Worm (Caenorhabditis elegans) whole organism, L3 larva: Measurements from ENCODE around the gene C33C12.4.

Experiments used
- R02D3.7 ChIP-seq: fragments of 150-350 bp; optimal IDR thresholded peaks from 2 replicates; lab custom pipeline; 2014; ENCODE audit warnings: missing biosample characterization, missing genetic modification characterization
- ZK546.5 ChIP-seq: sonication (generic microtip); optimal IDR thresholded peaks from 2 replicates; lab custom pipeline; 2017; ENCODE audit warnings: missing biosample characterization, missing genetic modification characterization
- aly-2 ChIP-seq: fragments of 150-350 bp; optimal IDR thresholded peaks from 2 replicates; lab custom pipeline; 2014; ENCODE audit warnings: missing biosample characterization, missing genetic modification characterization
- ama-1 ChIP-seq: fragments of 150-350 bp; optimal IDR thresholded peaks from 2 replicates; lab custom pipeline; 2018
- ceh-28 ChIP-seq: fragments of 150-350 bp; optimal IDR thresholded peaks from 2 replicates; lab custom pipeline; 2014; ENCODE audit warnings: missing biosample characterization, missing genetic modification reagents, missing genetic modification characterization
- ceh-9 ChIP-seq: sonication (generic microtip); optimal IDR thresholded peaks from 2 replicates; lab custom pipeline; 2018; ENCODE audit warnings: missing biosample characterization, missing genetic modification characterization
- daf-12 ChIP-seq: fragments of 150-350 bp; optimal IDR thresholded peaks from 2 replicates; lab custom pipeline; 2014; ENCODE audit warnings: missing biosample characterization, missing genetic modification reagents, missing genetic modification characterization
- elt-1 ChIP-seq: fragments of 150-350 bp; optimal IDR thresholded peaks from 2 replicates; lab custom pipeline; 2014; ENCODE audit warnings: missing biosample characterization, missing genetic modification characterization
- elt-2 ChIP-seq: sonication (generic microtip); optimal IDR thresholded peaks from 2 replicates; lab custom pipeline; 2016; ENCODE audit warnings: missing genetic modification reagents, mild to moderate bottlenecking, missing genetic modification characterization, missing compliant biosample characterization
- elt-3 ChIP-seq, 3 experiments: fragments of 150-350 bp in 1 of 3; sonication (generic microtip) in 2 of 3; optimal IDR thresholded peaks; 2 replicates in 2 of 3; 4 replicates in 1 of 3; lab custom pipeline; 2014 to 2017; ENCODE audit warnings: missing biosample characterization in 3 of 3, missing genetic modification characterization in 3 of 3
- eor-1 ChIP-seq, 2 experiments: fragments of 150-350 bp; optimal IDR thresholded peaks; 2 replicates each; lab custom pipeline; 2014 to 2018; ENCODE audit warnings: missing biosample characterization in 2 of 2, missing genetic modification characterization in 2 of 2
- fkh-10 ChIP-seq: sonication (generic microtip); optimal IDR thresholded peaks from 2 replicates; lab custom pipeline; 2017; ENCODE audit warnings: missing biosample characterization, missing genetic modification reagents, missing genetic modification characterization
- fkh-2 ChIP-seq: fragments of 150-350 bp; optimal IDR thresholded peaks from 2 replicates; lab custom pipeline; 2014; ENCODE audit warnings: missing biosample characterization, missing genetic modification reagents, missing genetic modification characterization
- fos-1 ChIP-seq: fragments of 150-350 bp; optimal IDR thresholded peaks from 2 replicates; lab custom pipeline; 2014; ENCODE audit warnings: missing biosample characterization, missing genetic modification characterization
- hmg-11 ChIP-seq: sonication (generic microtip); optimal IDR thresholded peaks from 2 replicates; lab custom pipeline; 2016; ENCODE audit warnings: missing genetic modification characterization, missing compliant biosample characterization
- lin-15B ChIP-seq: fragments of 150-350 bp; optimal IDR thresholded peaks from 2 replicates; lab custom pipeline; 2014; ENCODE audit warnings: missing biosample characterization, missing genetic modification characterization
- lin-39 ChIP-seq: fragments of 150-350 bp; optimal IDR thresholded peaks from 2 replicates; lab custom pipeline; 2018; ENCODE audit warnings: missing biosample characterization, missing genetic modification reagents, missing genetic modification characterization
- lsy-12 ChIP-seq: sonication (generic microtip); optimal IDR thresholded peaks from 2 replicates; lab custom pipeline; 2016; ENCODE audit warnings: mild to moderate bottlenecking, missing genetic modification characterization, missing compliant biosample characterization
- mdl-1 ChIP-seq: fragments of 150-350 bp; optimal IDR thresholded peaks from 2 replicates; lab custom pipeline; 2014; ENCODE audit warnings: missing biosample characterization, missing genetic modification characterization
- mml-1 ChIP-seq: fragments of 150-350 bp; sonication (generic microtip); optimal IDR thresholded peaks from 3 replicates; lab custom pipeline; 2014; ENCODE audit warnings: missing biosample characterization, missing genetic modification characterization
- nfya-1 ChIP-seq: sonication (generic microtip); optimal IDR thresholded peaks from 2 replicates; lab custom pipeline; 2017; ENCODE audit warnings: missing genetic modification characterization, mild to moderate bottlenecking, missing compliant biosample characterization, antibody characterized with exemption, moderate library complexity; ENCODE audit not compliant: insufficient read depth
- nhr-11 ChIP-seq: fragments of 150-350 bp; optimal IDR thresholded peaks from 2 replicates; lab custom pipeline; 2014; ENCODE audit warnings: missing biosample characterization, missing genetic modification characterization
- nhr-12 ChIP-seq: fragments of 150-350 bp; optimal IDR thresholded peaks from 2 replicates; lab custom pipeline; 2014; ENCODE audit warnings: missing biosample characterization, missing genetic modification characterization
- nhr-23 ChIP-seq: fragments of 150-350 bp; optimal IDR thresholded peaks from 2 replicates; lab custom pipeline; 2014; ENCODE audit warnings: missing biosample characterization, missing genetic modification reagents, missing genetic modification characterization
- nhr-28 ChIP-seq: fragments of 150-350 bp; optimal IDR thresholded peaks from 2 replicates; lab custom pipeline; 2014; ENCODE audit warnings: missing biosample characterization, missing genetic modification characterization
- nhr-43 ChIP-seq: sonication (generic microtip); optimal IDR thresholded peaks from 2 replicates; lab custom pipeline; 2016; ENCODE audit warnings: mild to moderate bottlenecking, missing genetic modification characterization, missing compliant biosample characterization; ENCODE audit not compliant: poor library complexity, severe bottlenecking
- nhr-67 ChIP-seq: fragments of 150-350 bp; optimal IDR thresholded peaks from 2 replicates; lab custom pipeline; 2014; ENCODE audit warnings: missing biosample characterization, missing genetic modification characterization
- nhr-76 ChIP-seq: fragments of 150-350 bp; sonication (generic microtip); optimal IDR thresholded peaks from 5 replicates; lab custom pipeline; 2014; ENCODE audit warnings: missing biosample characterization, missing genetic modification characterization
- nhr-77 ChIP-seq: fragments of 150-350 bp; optimal IDR thresholded peaks from 2 replicates; lab custom pipeline; 2014; ENCODE audit warnings: missing biosample characterization, missing genetic modification characterization
- pha-4 ChIP-seq: fragments of 150-350 bp; optimal IDR thresholded peaks from 2 replicates; lab custom pipeline; 2014; ENCODE audit warnings: missing biosample characterization, missing genetic modification reagents, missing genetic modification characterization
- pqm-1 ChIP-seq: fragments of 150-350 bp; optimal IDR thresholded peaks from 2 replicates; lab custom pipeline; 2017; ENCODE audit warnings: missing biosample characterization, missing genetic modification characterization, inconsistent platforms
- sea-2 ChIP-seq: fragments of 150-350 bp; sonication (generic microtip); optimal IDR thresholded peaks from 4 replicates; lab custom pipeline; 2014; ENCODE audit warnings: missing biosample characterization, missing genetic modification reagents, missing genetic modification characterization
- skn-1 ChIP-seq: fragments of 150-350 bp; optimal IDR thresholded peaks from 2 replicates; lab custom pipeline; 2014; ENCODE audit warnings: missing biosample characterization, missing genetic modification characterization
- snpc-4 ChIP-seq: fragments of 150-350 bp; optimal IDR thresholded peaks from 2 replicates; lab custom pipeline; 2014; ENCODE audit warnings: missing biosample characterization, missing genetic modification characterization
- tbx-2 ChIP-seq: sonication (generic microtip); optimal IDR thresholded peaks from 2 replicates; lab custom pipeline; 2016; ENCODE audit warnings: mild to moderate bottlenecking, missing genetic modification characterization, missing compliant biosample characterization
- unc-39 ChIP-seq: sonication (generic microtip); optimal IDR thresholded peaks from 4 replicates; lab custom pipeline; 2017; ENCODE audit warnings: missing biosample characterization, missing genetic modification characterization
- zag-1 ChIP-seq: fragments of 150-350 bp; optimal IDR thresholded peaks from 2 replicates; lab custom pipeline; 2014; ENCODE audit warnings: missing biosample characterization, missing genetic modification characterization
- ztf-11 ChIP-seq: fragments of 150-350 bp; optimal IDR thresholded peaks from 2 replicates; lab custom pipeline; 2014; ENCODE audit warnings: missing biosample characterization, missing genetic modification characterization
- ztf-4 ChIP-seq: fragments of 150-350 bp; optimal IDR thresholded peaks from 2 replicates; lab custom pipeline; 2014; ENCODE audit warnings: missing biosample characterization, missing genetic modification characterization

The C33C12.4 gene

DNA sequence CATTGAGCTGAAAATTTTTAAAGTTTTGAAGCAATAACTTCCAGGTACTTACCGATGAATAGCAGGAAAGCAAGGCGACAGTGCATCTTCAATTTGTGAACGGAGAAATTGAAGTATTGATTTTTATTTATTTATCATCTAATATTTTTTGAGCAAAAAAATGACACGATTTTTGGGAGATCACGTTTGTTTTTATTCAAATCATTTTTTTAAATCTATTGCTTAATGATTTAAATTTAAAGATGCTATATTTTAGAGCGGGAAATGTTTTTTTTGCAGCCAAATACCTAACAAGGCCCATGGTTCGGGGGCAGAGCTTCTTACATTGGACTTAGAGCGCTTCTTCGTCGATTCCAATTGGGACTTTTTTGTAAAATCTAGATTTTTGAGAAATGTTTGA is at the start of gene C33C12.4:
TSS of gene C33C12.4 (minus strand) at position 101 of the 400 bp plus-strand sequence.
- TF ChIP-seq nhr-67 = no peak
- no peak for TF ChIP-seq eor-1 (tag; optimal IDR thresholded peaks at IDR 0.05; lab: Kevin White, UChicago)
- no peak for TF ChIP-seq aly-2 (tag; lab: Kevin White, UChicago)
- no peak for TF ChIP-seq zag-1
- no peak for TF ChIP-seq fkh-10 (GFP tag; lab: Kevin White, UChicago)
- TF ChIP-seq elt-2 (tag; lab: Kevin White, UChicago) = no peak
- TF ChIP-seq pha-4 (tag; lab: Kevin White, UChicago) = no peak
- TF ChIP-seq pqm-1 = no peak
- no peak for TF ChIP-seq ama-1 (lab: Kevin White, UChicago)
- no peak for TF ChIP-seq unc-39 (tag; lab: Kevin White, UChicago)
- no peak for TF ChIP-seq nhr-12
- no peak for TF ChIP-seq daf-12 (tag; lab: Kevin White, UChicago)
- no peak for TF ChIP-seq fkh-2 (tag; lab: Kevin White, UChicago)
- no peak for TF ChIP-seq sea-2 (GFP tag; lab: Kevin White, UChicago)
- no peak for TF ChIP-seq nhr-76 (tag; lab: Kevin White, UChicago)
- no peak for TF ChIP-seq snpc-4 (tag; lab: Kevin White, UChicago)
- TF ChIP-seq nfya-1 (tag; lab: Kevin White, UChicago) = no peak
- no peak for TF ChIP-seq hmg-11
- TF ChIP-seq nhr-23 (tag; lab: Kevin White, UChicago) = no peak
- TF ChIP-seq fos-1 (tag; lab: Kevin White, UChicago) = no peak

ce11 chrII:2215512-2215911 is 49.2 kb upstream of the C33C12.4 start:
- TF ChIP-seq nhr-43 (tag; lab: Kevin White, UChicago) (no peak), elt-2 (tag; lab: Kevin White, UChicago) (no peak), snpc-4 (tag; lab: Kevin White, UChicago) (no peak), nhr-23 (tag; lab: Kevin White, UChicago) (no peak), elt-1 (tag; lab: Kevin White, UChicago) (no peak), nhr-77 (tag; lab: Kevin White, UChicago) (no peak), zag-1 (no peak), lsy-12 (tag; lab: Kevin White, UChicago) (no peak), ztf-4 (tag; lab: Kevin White, UChicago) (no peak), sea-2 (GFP tag; lab: Kevin White, UChicago) (no peak), pqm-1 (no peak), pha-4 (tag; lab: Kevin White, UChicago) (no peak), ama-1 (lab: Kevin White, UChicago) (no peak), nhr-76 (tag; lab: Kevin White, UChicago) (no peak)

DNA sequence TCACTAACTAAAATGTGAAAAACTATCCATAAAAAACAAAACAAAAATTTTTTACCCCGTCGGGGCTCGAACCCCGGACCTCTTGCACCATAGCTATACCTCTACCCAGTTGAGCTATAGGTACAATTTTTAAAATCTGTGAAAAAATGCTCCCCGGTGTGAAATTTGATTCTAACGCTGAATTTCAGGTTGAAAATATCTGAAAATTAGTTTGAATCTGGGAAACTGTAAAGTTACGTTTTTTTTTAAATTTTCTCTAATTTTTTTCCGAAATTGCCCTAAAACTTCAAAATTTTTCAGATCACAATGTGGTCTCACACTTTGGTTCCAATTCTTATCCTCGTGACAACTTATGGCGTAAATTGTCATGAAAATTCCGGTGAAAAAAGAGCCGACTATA is 41.5 kb upstream of the C33C12.4 start, which contains the start of gene Y59C2A.1:
TSS of gene Y59C2A.1 (plus strand) at position 301 of the 400 bp plus-strand sequence.
- TF ChIP-seq fkh-10 (GFP tag; lab: Kevin White, UChicago) = no peak
- no peak for TF ChIP-seq elt-1 (tag; lab: Kevin White, UChicago)
- no peak for TF ChIP-seq elt-3 (tag; optimal IDR thresholded peaks at IDR 0.05; lab: Kevin White, UChicago)
- TF ChIP-seq ceh-9 (tag; lab: Kevin White, UChicago) = no peak
- TF ChIP-seq lin-15B (tag; lab: Kevin White, UChicago) = no peak
- TF ChIP-seq nhr-28 (tag; lab: Kevin White, UChicago) = no peak
- TF ChIP-seq nfya-1 (tag; lab: Kevin White, UChicago) = no peak
- no peak for TF ChIP-seq ZK546.5 (tag; lab: Kevin White, UChicago)
- no peak for TF ChIP-seq nhr-11 (tag; lab: Kevin White, UChicago)
- no peak for TF ChIP-seq lsy-12 (tag; lab: Kevin White, UChicago)
- no peak for TF ChIP-seq tbx-2 (tag; lab: Kevin White, UChicago)
- no peak for TF ChIP-seq snpc-4 (tag; lab: Kevin White, UChicago)
- no peak for TF ChIP-seq ceh-28
- no peak for TF ChIP-seq ama-1 (lab: Kevin White, UChicago)
- TF ChIP-seq, all 47 proteins: peak for 0

DNA sequence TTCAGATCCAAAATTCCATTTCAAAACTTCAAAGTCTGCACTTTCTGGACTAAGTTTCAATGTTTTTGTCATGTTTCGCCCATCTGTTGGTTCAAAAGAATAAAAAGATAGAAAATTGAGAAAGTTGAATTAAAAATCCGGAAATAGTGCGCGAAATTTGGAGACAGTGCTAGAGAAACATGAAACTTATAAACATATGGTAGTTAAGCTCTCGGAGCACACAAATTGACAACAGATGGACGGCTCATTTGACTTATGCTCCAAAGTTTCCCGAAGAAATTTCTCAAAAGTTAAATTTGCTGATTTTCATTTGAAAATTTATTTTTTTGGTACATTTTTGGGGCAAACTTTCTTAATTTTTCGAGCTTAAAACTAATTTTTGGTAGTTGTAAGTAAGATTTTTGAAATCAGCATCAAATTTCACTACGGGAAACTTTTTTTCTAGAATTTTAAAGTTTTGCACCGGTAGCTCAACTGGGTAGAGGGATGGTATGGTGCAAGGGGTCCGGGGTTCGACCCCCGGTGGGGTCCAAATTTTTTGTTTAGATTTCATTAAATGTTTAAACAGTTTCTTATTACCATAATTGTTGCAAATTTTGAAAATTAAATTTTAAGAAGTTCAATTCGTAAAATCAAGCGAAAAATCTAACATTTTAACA is 39.9 kb upstream of the C33C12.4 start:
- TF ChIP-seq lin-39 (no peak), eor-1 (tag; optimal IDR thresholded peaks at IDR 0.05; lab: Kevin White, UChicago) (no peak), mdl-1 (tag; lab: Kevin White, UChicago) (no peak), nhr-12 (no peak), ztf-11 (tag; lab: Kevin White, UChicago) (no peak), R02D3.7 (tag; lab: Kevin White, UChicago) (no peak), mml-1 (tag; lab: Kevin White, UChicago) (no peak), elt-3 (tag; optimal IDR thresholded peaks at IDR 0.05; lab: Kevin White, UChicago) (no peak), fkh-2 (tag; lab: Kevin White, UChicago) (no peak), daf-12 (tag; lab: Kevin White, UChicago) (no peak), tbx-2 (tag; lab: Kevin White, UChicago) (no peak), skn-1 (no peak), nhr-43 (tag; lab: Kevin White, UChicago) (no peak), ceh-28 (no peak)
